Worm (Caenorhabditis elegans): ENCODE results near the gene cdc-73.

The cdc-73 gene

DNA sequence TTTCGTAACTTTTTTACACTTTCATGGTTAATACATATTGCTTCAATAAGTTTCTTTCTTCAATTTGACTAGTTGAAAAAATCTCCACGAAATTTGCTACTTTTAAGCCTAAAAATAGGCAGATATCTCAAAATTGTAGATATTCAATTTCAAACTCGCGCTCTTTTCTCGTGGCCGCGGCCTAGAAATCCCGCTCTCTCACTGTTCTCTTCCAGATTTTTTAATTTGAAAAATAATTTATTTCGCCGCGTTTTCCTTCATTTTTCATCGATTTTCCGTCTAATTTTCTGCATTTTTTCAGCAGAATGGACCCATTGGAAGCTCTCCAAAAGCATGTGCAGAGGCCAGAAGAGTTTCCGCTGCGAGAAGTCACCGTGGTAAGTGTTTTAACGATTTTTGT, at the start of gene cdc-73:
TSS of gene cdc-73 (plus strand) at position 302 of the 400 bp plus-strand sequence.
- no peak for TF ChIP-seq flh-1 (GFP tag; optimal IDR thresholded peaks at IDR 0.05)
- TF ChIP-seq unc-39 (tag; optimal IDR thresholded peaks at IDR 0.05): no peak
- TF ChIP-seq unc-62 (GFP tag; optimal IDR thresholded peaks at IDR 0.05): no peak
- TF ChIP-seq lsy-2 (tag; optimal IDR thresholded peaks at IDR 0.05): peak; percentile 23
- no peak for TF ChIP-seq mab-5 (tag; optimal IDR thresholded peaks at IDR 0.05)
- no peak for TF ChIP-seq nhr-2 (tag; optimal IDR thresholded peaks at IDR 0.05)
- TF ChIP-seq tbx-8 (GFP tag; optimal IDR thresholded peaks at IDR 0.05): no peak
- TF ChIP-seq lin-32 (GFP tag; optimal IDR thresholded peaks at IDR 0.05): no peak
- no peak for TF ChIP-seq elt-3 (tag; optimal IDR thresholded peaks at IDR 0.05)
- TF ChIP-seq ces-1 (GFP tag; optimal IDR thresholded peaks at IDR 0.05): peak; percentile 35
- TF ChIP-seq ceh-43 (GFP tag; optimal IDR thresholded peaks at IDR 0.05): no peak
- TF ChIP-seq pha-4 (tag; optimal IDR thresholded peaks at IDR 0.05): no peak
- no peak for TF ChIP-seq drap-1 (GFP tag; optimal IDR thresholded peaks at IDR 0.05)
- TF ChIP-seq mls-2 (tag; optimal IDR thresholded peaks at IDR 0.05): no peak
- no peak for TF ChIP-seq nhr-76 (tag; optimal IDR thresholded peaks at IDR 0.05)
- TF ChIP-seq cnd-1 (tag; optimal IDR thresholded peaks at IDR 0.05): no peak
- TF ChIP-seq ham-2 (GFP tag; optimal IDR thresholded peaks at IDR 0.05): no peak
- no peak for TF ChIP-seq hlh-1 (tag; optimal IDR thresholded peaks at IDR 0.05)
- TF ChIP-seq sptf-1 (tag; optimal IDR thresholded peaks at IDR 0.05): peak; percentile 31

DNA sequence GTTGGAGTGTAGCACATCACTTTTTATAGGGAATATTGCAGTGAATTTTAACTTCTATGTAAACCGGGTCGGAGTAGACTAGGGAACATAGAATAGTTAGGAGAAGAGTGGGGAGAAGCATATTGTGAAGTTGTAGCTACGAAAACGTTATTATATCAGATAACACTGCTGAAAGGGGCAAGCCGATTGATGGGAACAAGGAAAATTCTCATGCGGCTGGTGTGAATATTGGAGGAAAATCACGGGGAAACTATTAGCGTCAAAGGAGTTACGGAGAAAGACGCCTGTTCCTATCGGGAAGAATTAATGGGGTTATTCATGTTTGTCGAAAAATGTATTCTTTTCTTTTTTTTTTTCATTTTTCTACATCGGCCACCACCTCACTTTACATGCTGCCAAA, 49.1 kb upstream of the cdc-73 start, which contains the start of gene F47C12.6:
TSS of gene F47C12.6 (minus strand) at position 101 of the 400 bp plus-strand sequence.
- TF ChIP-seq sptf-1 (tag; optimal IDR thresholded peaks at IDR 0.05) (no peak), tbx-8 (GFP tag; optimal IDR thresholded peaks at IDR 0.05) (no peak), bed-3 (GFP tag; optimal IDR thresholded peaks at IDR 0.05) (no peak), nhr-2 (tag; optimal IDR thresholded peaks at IDR 0.05) (no peak), cnd-1 (tag; optimal IDR thresholded peaks at IDR 0.05) (no peak), blmp-1 (tag; optimal IDR thresholded peaks at IDR 0.05) (no peak), ztf-11 (tag; optimal IDR thresholded peaks at IDR 0.05) (no peak), ceh-83 (GFP tag; optimal IDR thresholded peaks at IDR 0.05) (no peak), elt-3 (tag; optimal IDR thresholded peaks at IDR 0.05) (no peak), nhr-28 (tag; optimal IDR thresholded peaks at IDR 0.05) (no peak), mls-2 (tag; optimal IDR thresholded peaks at IDR 0.05) (no peak), mep-1 (tag; optimal IDR thresholded peaks at IDR 0.05) (no peak)

- TF ChIP-seq ham-2 (GFP tag; optimal IDR thresholded peaks at IDR 0.05): no peak
Observed at ce11 chrIV:3994318-3994717, 48.1 kb upstream of the cdc-73 start, which contains the start of gene F47C12.13. Gene F47C12.13, minus strand, starts transcription at chrIV:3994418.

ce11 chrIV:3995384-3995783, 47.0 kb upstream of the cdc-73 start, which contains the start of gene F47C12.7:
Gene F47C12.7, minus strand, starts transcription at chrIV:3995484.
- TF ChIP-seq elt-1 (tag; optimal IDR thresholded peaks at IDR 0.05; ENCODE audit: borderline replicate concordance, insufficient read depth): no peak

ce11 chrIV:3998517-3998916, 43.9 kb upstream of the cdc-73 start, which contains the start of gene F47C12.8:
Gene F47C12.8, minus strand, starts transcription at chrIV:3998617.
- TF ChIP-seq drap-1 (GFP tag; optimal IDR thresholded peaks at IDR 0.05) (no peak), sptf-1 (tag; optimal IDR thresholded peaks at IDR 0.05) (no peak), nhr-237 (tag; optimal IDR thresholded peaks at IDR 0.05) (no peak), cnd-1 (tag; optimal IDR thresholded peaks at IDR 0.05) (no peak), unc-62 (GFP tag; optimal IDR thresholded peaks at IDR 0.05) (no peak), elt-3 (tag; optimal IDR thresholded peaks at IDR 0.05) (no peak), nhr-28 (tag; optimal IDR thresholded peaks at IDR 0.05) (no peak), ztf-11 (tag; optimal IDR thresholded peaks at IDR 0.05) (no peak), ces-1 (GFP tag; optimal IDR thresholded peaks at IDR 0.05) (no peak), ham-2 (GFP tag; optimal IDR thresholded peaks at IDR 0.05) (no peak), nhr-2 (tag; optimal IDR thresholded peaks at IDR 0.05) (no peak), nhr-76 (tag; optimal IDR thresholded peaks at IDR 0.05) (no peak), mab-5 (tag; optimal IDR thresholded peaks at IDR 0.05) (no peak), snpc-4 (tag; optimal IDR thresholded peaks at IDR 0.05) (no peak), hlh-1 (tag; optimal IDR thresholded peaks at IDR 0.05) (no peak), M03D4.4 (tag; optimal IDR thresholded peaks at IDR 0.05) (no peak)

DNA sequence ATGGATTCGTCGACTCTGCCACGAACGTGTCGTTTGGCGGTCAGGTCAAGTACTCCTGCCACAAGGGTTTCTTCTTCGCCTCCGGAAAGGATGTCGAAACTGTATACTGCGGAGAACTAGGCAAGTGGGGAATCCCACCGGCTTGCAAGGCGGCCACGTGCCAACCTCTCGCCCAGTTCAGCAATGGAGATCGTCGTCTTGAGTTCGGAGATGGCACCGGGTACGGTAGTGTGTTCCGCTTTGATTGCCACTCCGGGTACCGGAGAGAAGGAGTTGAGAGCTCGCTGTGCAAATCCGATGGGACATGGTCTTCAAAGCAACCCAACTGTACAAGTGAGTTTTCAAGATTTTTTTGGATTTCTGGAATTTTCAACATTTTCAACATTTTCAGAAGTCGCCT, 42.7 kb upstream of the cdc-73 start:
- TF ChIP-seq ceh-39 (tag; optimal IDR thresholded peaks at IDR 0.05): no peak
